Fruit fly (Drosophila melanogaster) whole organism, prepupa: Measurements from ENCODE around the gene CG18476.

Source experiments
- CG11902 ChIP-seq: fragments of 200-800 bp; sonication (Bioruptor generic); optimal IDR thresholded peaks from 3 replicates; lab custom pipeline; 2016; ENCODE audit warnings: missing biosample characterization, missing genetic modification characterization
- CG8319 ChIP-seq: fragments of 200-800 bp; sonication (Bioruptor generic); optimal IDR thresholded peaks from 3 replicates; lab custom pipeline; 2016; ENCODE audit warnings: missing biosample characterization, missing genetic modification characterization
- Lpt ChIP-seq: fragments of 200-800 bp; sonication (Bioruptor generic); optimal IDR thresholded peaks from 3 replicates; lab custom pipeline; 2016; ENCODE audit warnings: missing biosample characterization, missing genetic modification characterization
- cyc ChIP-seq: fragments of 200-800 bp; sonication (Bioruptor generic); optimal IDR thresholded peaks from 3 replicates; lab custom pipeline; 2016; ENCODE audit warnings: missing biosample characterization, missing genetic modification characterization
- dac ChIP-seq: fragments of 200-800 bp; sonication (Bioruptor generic); optimal IDR thresholded peaks from 2 replicates; lab custom pipeline; 2017; ENCODE audit warnings: missing biosample characterization, mild to moderate bottlenecking, missing genetic modification characterization
- eg ChIP-seq: fragments of 200-800 bp; sonication (Bioruptor generic); IDR thresholded peaks from 3 replicates; pipeline ENCODE4 v1.3.6; 2022; ENCODE audit warnings: missing biosample characterization, missing genetic modification characterization
- topi ChIP-seq: fragments of 200-800 bp; sonication (Bioruptor generic); optimal IDR thresholded peaks from 3 replicates; lab custom pipeline; 2016; ENCODE audit warnings: missing biosample characterization, missing genetic modification characterization

dm6 chr3R:11690857-11691471 is 13.0 kb upstream of the CG18476 start:
- TF ChIP-seq CG11902 (GFP tag; lab: Kevin White, UChicago) (no peak), Lpt (GFP tag; lab: Kevin White, UChicago) (no peak), topi (GFP tag; lab: Kevin White, UChicago) (no peak), cyc (GFP tag; lab: Kevin White, UChicago) (no peak), CG8319 (GFP tag; lab: Kevin White, UChicago) (no peak), eg (GFP tag; lab: Robert Waterston, UW) (no peak), dac (GFP tag; lab: Kevin White, UChicago) (no peak)
